Worm (Caenorhabditis elegans) whole organism, midembryonic: ENCODE results near the gene let-711.

Experiments used
- T22C8.4 ChIP-seq: fragments of 200-800 bp; sonication (Bioruptor generic); IDR thresholded peaks from 2 replicates; pipeline ENCODE4 v1.3.6; 2022; ENCODE audit warnings: missing genetic modification characterization, missing compliant biosample characterization
- cog-1 ChIP-seq: sonication (generic microtip); optimal IDR thresholded peaks from 2 replicates; lab custom pipeline; 2016; ENCODE audit warnings: missing genetic modification characterization, missing compliant biosample characterization
- flt-1 ChIP-seq: fragments of 200-800 bp; sonication (Bioruptor generic); IDR thresholded peaks from 2 replicates; pipeline ENCODE4 v1.3.6; 2022; ENCODE audit warnings: missing genetic modification characterization, missing compliant biosample characterization
- tab-1 ChIP-seq: fragments of 200-800 bp; sonication (Bioruptor generic); IDR thresholded peaks from 2 replicates; pipeline ENCODE4 v1.3.6; 2022; ENCODE audit warnings: missing genetic modification characterization, missing compliant biosample characterization
- ztf-23 ChIP-seq: fragments of 200-800 bp; sonication (Bioruptor generic); IDR thresholded peaks from 2 replicates; pipeline ENCODE4 v1.3.6; 2022; ENCODE audit warnings: missing genetic modification reagents, missing genetic modification characterization, missing compliant biosample characterization
- ztf-29 ChIP-seq: fragments of 200-800 bp; sonication (Bioruptor generic); IDR thresholded peaks from 2 replicates; pipeline ENCODE4 v1.3.6; 2022; ENCODE audit warnings: missing genetic modification reagents, missing genetic modification characterization, missing compliant biosample characterization

- no peak for TF ChIP-seq flt-1 (GFP tag; lab: Robert Waterston, UW)
- TF ChIP-seq T22C8.4 = no peak
- no peak for TF ChIP-seq ztf-23 (GFP tag; lab: Robert Waterston, UW)
- no peak for TF ChIP-seq tab-1 (GFP tag; lab: Robert Waterston, UW)
- TF ChIP-seq cog-1 (tag; lab: Kevin White, UChicago) = no peak
- TF ChIP-seq ztf-29 (GFP tag; lab: Robert Waterston, UW) = no peak
Measured at ce11 chrIII:6991465-6991864, 44.9 kb downstream of the let-711 start.
